Worm (Caenorhabditis elegans): ENCODE measurements around the gene F28B4.3.

DNA sequence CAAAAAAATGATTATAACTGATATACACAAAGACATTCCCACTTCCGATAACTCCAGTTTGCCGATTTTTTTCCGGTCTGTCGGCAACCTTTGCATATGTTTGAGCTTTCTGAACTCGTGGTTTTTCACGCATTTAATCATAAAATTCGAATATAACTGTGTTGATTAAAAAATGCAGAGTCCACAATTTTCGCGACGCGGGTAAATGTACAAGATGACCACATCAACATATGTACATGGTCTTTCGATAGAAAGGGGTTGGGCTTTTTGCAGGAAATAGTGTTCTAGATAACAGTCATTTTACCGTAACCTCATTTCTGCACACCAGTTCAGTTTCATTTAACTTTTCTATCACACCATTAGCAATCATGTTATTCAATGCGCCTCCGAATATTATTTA, 47.1 kb upstream of the F28B4.3 start, which contains the start of gene K09C4.5:
- no peak for TF ChIP-seq him-1 (tag; optimal IDR thresholded peaks at IDR 0.05)
- no peak for TF ChIP-seq dao-5 (tag; optimal IDR thresholded peaks at IDR 0.05)
- TF ChIP-seq W03F9.2 (tag; optimal IDR thresholded peaks at IDR 0.05), result no peak
